Fruit fly (Drosophila melanogaster): Measurements from ENCODE around the gene CG7377.

- TF ChIP-seq CG11294 (GFP tag; IDR thresholded peaks at IDR 0.05) (peak; percentile 77), CG7368 (GFP tag; optimal IDR thresholded peaks at IDR 0.05) (peak; percentile 88), lz (GFP tag; optimal IDR thresholded peaks at IDR 0.05) (peak; percentile 86), CG4318 (GFP tag; optimal IDR thresholded peaks at IDR 0.05) (peak; percentile 78), Sox102F (GFP tag; optimal IDR thresholded peaks at IDR 0.05) (peak; percentile 90), CG3919 (GFP tag; optimal IDR thresholded peaks at IDR 0.05) (peak; percentile 89), fd85E (GFP tag; optimal IDR thresholded peaks at IDR 0.05) (peak; percentile 63), Hr39 (GFP tag; optimal IDR thresholded peaks at IDR 0.05) (peak; percentile 88), CG15336 (GFP tag; IDR thresholded peaks at IDR 0.05) (peak; percentile 89), CG6854 (GFP tag; optimal IDR thresholded peaks at IDR 0.05) (no peak)
These were observed 27.3 kb upstream of the CG7377 start, which contains the start of the genes CG7394 and Mob2 for dm6 chr3L:11561946-11562760.
